Fruit fly (Drosophila melanogaster): ENCODE measurements around the gene CG32100.
A peak's percentile ranks its signal among the peaks of the same experiment; 100 is the strongest.

Gene CG32100

dm6 chr3L:12277054-12277879, 9.9 kb downstream of the CG32100 start, which contains the start of the genes Sms and INPP5E (continued):
- peak; percentile 73; the same call in 2 of the 3 replicates for TF ChIP-seq Doc3 (GFP tag; IDR thresholded peaks at IDR 0.05; ENCODE audit: partially characterized antibody)
- TF ChIP-seq ac (GFP tag; optimal IDR thresholded peaks at IDR 0.05), result no peak
- TF ChIP-seq wek (GFP tag; optimal IDR thresholded peaks at IDR 0.05), result no peak
- TF ChIP-seq CG10321 (GFP tag; IDR thresholded peaks at IDR 0.05), result peak; percentile 10; the same call in 1 of the 2 replicates
- peak; percentile 49 for TF ChIP-seq CG10366 (GFP tag; IDR thresholded peaks at IDR 0.05)
- TF ChIP-seq E2f2 (GFP tag; IDR thresholded peaks at IDR 0.05), result peak; percentile 60
- no peak for TF ChIP-seq ash1 (GFP tag; optimal IDR thresholded peaks at IDR 0.05)
- no peak for TF ChIP-seq danr (GFP tag; IDR thresholded peaks at IDR 0.05)
- peak; percentile 79 for TF ChIP-seq Hr3 (GFP tag; optimal IDR thresholded peaks at IDR 0.05)
- TF ChIP-seq Dref (GFP tag; IDR thresholded peaks at IDR 0.05), result peak; percentile 91
- peak; percentile 38 for TF ChIP-seq CG10431 (GFP tag; optimal IDR thresholded peaks at IDR 0.05)
- no peak for TF ChIP-seq MTF-1 (GFP tag; optimal IDR thresholded peaks at IDR 0.05; ENCODE audit: borderline replicate concordance)
- TF ChIP-seq shn (GFP tag; optimal IDR thresholded peaks at IDR 0.05), result no peak
- no peak for TF ChIP-seq CG3838 (GFP tag; optimal IDR thresholded peaks at IDR 0.05)
- TF ChIP-seq nerfin-1 (tag; optimal IDR thresholded peaks at IDR 0.05), result no peak
- no peak for TF ChIP-seq CG4854 (GFP tag; optimal IDR thresholded peaks at IDR 0.05)
- TF ChIP-seq NfI (GFP tag; optimal IDR thresholded peaks at IDR 0.05), result peak; percentile 24
- peak; percentile 42 for TF ChIP-seq CG4617 (GFP tag; optimal IDR thresholded peaks at IDR 0.05; ENCODE audit: borderline replicate concordance)
- no peak for TF ChIP-seq CG17568 (GFP tag; optimal IDR thresholded peaks at IDR 0.05)
- peak; percentile 20 for TF ChIP-seq CG10462 (GFP tag; optimal IDR thresholded peaks at IDR 0.05)
- TF ChIP-seq CG11093 (GFP tag; IDR thresholded peaks at IDR 0.05), result no peak
- TF ChIP-seq Hmx (GFP tag; optimal IDR thresholded peaks at IDR 0.05), result no peak
- TF ChIP-seq Hr51 (GFP tag; optimal IDR thresholded peaks at IDR 0.05), result peak in 1 of 2 experiments; percentile 61
- TF ChIP-seq CG15601 (tag; optimal IDR thresholded peaks at IDR 0.05), result peak; percentile 53
- TF ChIP-seq CG16815 (GFP tag; optimal IDR thresholded peaks at IDR 0.05), result peak; percentile 54
- TF ChIP-seq Spps (tag; optimal IDR thresholded peaks at IDR 0.05), result no peak
- peak; percentile 74 for TF ChIP-seq CG30403 (GFP tag; optimal IDR thresholded peaks at IDR 0.05)
- peak; percentile 41 for TF ChIP-seq CG13296 (GFP tag; optimal IDR thresholded peaks at IDR 0.05)
- TF ChIP-seq CG12071 (GFP tag; optimal IDR thresholded peaks at IDR 0.05), result no peak
- TF ChIP-seq CG7745 (tag; optimal IDR thresholded peaks at IDR 0.05), result no peak
- no peak for TF ChIP-seq ERR (GFP tag; optimal IDR thresholded peaks at IDR 0.05)
- peak in 1 of 2 experiments; percentile 7 for TF ChIP-seq Hr78 (GFP tag; optimal IDR thresholded peaks at IDR 0.05)
- TF ChIP-seq p53 (GFP tag; optimal IDR thresholded peaks at IDR 0.05), result no peak
- no peak for TF ChIP-seq pb (GFP tag; optimal IDR thresholded peaks at IDR 0.05)
- TF ChIP-seq CG12104 (GFP tag; optimal IDR thresholded peaks at IDR 0.05), result peak; percentile 45
- 0 out of 3 replicates have a peak, but pooled peaks have one; percentile 37 for TF ChIP-seq CG34422 (GFP tag; IDR thresholded peaks at IDR 0.05)
- TF ChIP-seq CG9932 (GFP tag; IDR thresholded peaks at IDR 0.05), result peak; percentile 91
- TF ChIP-seq Mes4 (GFP tag; optimal IDR thresholded peaks at IDR 0.05), result no peak
- no peak for TF ChIP-seq ara (GFP tag; IDR thresholded peaks at IDR 0.05)
- TF ChIP-seq fd64A (GFP tag; optimal IDR thresholded peaks at IDR 0.05), result no peak
- TF ChIP-seq tx (GFP tag; optimal IDR thresholded peaks at IDR 0.05), result no peak
- TF ChIP-seq CG9215 (GFP tag; IDR thresholded peaks at IDR 0.05), result peak; percentile 54
- TF ChIP-seq CG7839 (tag; optimal IDR thresholded peaks at IDR 0.05), result peak; percentile 41
- no peak for TF ChIP-seq Atf6 (GFP tag; IDR thresholded peaks at IDR 0.05)
- TF ChIP-seq Drgx (GFP tag; IDR thresholded peaks at IDR 0.05), result no peak
- no peak for TF ChIP-seq CG16863 (GFP tag; optimal IDR thresholded peaks at IDR 0.05)
- TF ChIP-seq tgo (GFP tag; IDR thresholded peaks at IDR 0.05), result peak; percentile 43; the same call in 2 of the 3 replicates
- peak; percentile 55 for TF ChIP-seq Ptx1 (GFP tag; IDR thresholded peaks at IDR 0.05)
- TF ChIP-seq fu2 (GFP tag; optimal IDR thresholded peaks at IDR 0.05), result no peak

Data from whole organism, embryonic.